Fruit fly (Drosophila melanogaster): Measurements from ENCODE around the gene IFT46.

Gene IFT46

dm6 chr2L:18572428-18573136, 43.3 kb downstream of the IFT46 start:
- no peak for TF ChIP-seq fru (GFP tag; optimal IDR thresholded peaks at IDR 0.05)
- no peak for TF ChIP-seq brk (GFP tag; optimal IDR thresholded peaks at IDR 0.05)
- no peak for TF ChIP-seq Hr78 (GFP tag; optimal IDR thresholded peaks at IDR 0.05)
- TF ChIP-seq ey (GFP tag; optimal IDR thresholded peaks at IDR 0.05) = no peak
- no peak for TF ChIP-seq Mio (GFP tag; optimal IDR thresholded peaks at IDR 0.05)
- TF ChIP-seq lola (GFP tag; optimal IDR thresholded peaks at IDR 0.05) = no peak
- peak; percentile 47 for TF ChIP-seq CrebA (GFP tag; optimal IDR thresholded peaks at IDR 0.05; ENCODE audit: borderline replicate concordance)
- TF ChIP-seq Jra (GFP tag; optimal IDR thresholded peaks at IDR 0.05) = peak; percentile 29
- TF ChIP-seq tai (GFP tag; optimal IDR thresholded peaks at IDR 0.05) = peak; percentile 36
- peak; percentile 14 for TF ChIP-seq Hr83 (GFP tag; optimal IDR thresholded peaks at IDR 0.05; ENCODE audit: poor library complexity, severe bottlenecking)
- TF ChIP-seq dsf (GFP tag; optimal IDR thresholded peaks at IDR 0.05; ENCODE audit: borderline replicate concordance) = no peak
- peak; percentile 83 for TF ChIP-seq woc (GFP tag; optimal IDR thresholded peaks at IDR 0.05)
- TF ChIP-seq sv (GFP tag; optimal IDR thresholded peaks at IDR 0.05) = no peak
- TF ChIP-seq jim (GFP tag; optimal IDR thresholded peaks at IDR 0.05) = peak; percentile 86
- peak; percentile 7 for TF ChIP-seq HLH106 (tag; optimal IDR thresholded peaks at IDR 0.05)
- peak; percentile 63 for TF ChIP-seq psq (GFP tag; optimal IDR thresholded peaks at IDR 0.05)
- TF ChIP-seq Sp1 (GFP tag; optimal IDR thresholded peaks at IDR 0.05) = no peak
- TF ChIP-seq Rel (GFP tag; optimal IDR thresholded peaks at IDR 0.05) = peak; percentile 45
- no peak for TF ChIP-seq Rel (tag; optimal IDR thresholded peaks at IDR 0.05)
- TF ChIP-seq foxo (GFP tag; optimal IDR thresholded peaks at IDR 0.05) = peak in 1 of 2 experiments; percentile 8
- TF ChIP-seq Hnf4 (GFP tag; optimal IDR thresholded peaks at IDR 0.05) = peak; percentile 96
- TF ChIP-seq Myc (optimal IDR thresholded peaks at IDR 0.05) = peak; percentile 85

- TF ChIP-seq psq (GFP tag; optimal IDR thresholded peaks at IDR 0.05) = peak; percentile 92
- no peak for TF ChIP-seq br (GFP tag; optimal IDR thresholded peaks at IDR 0.05)
- TF ChIP-seq CG9705 (GFP tag; optimal IDR thresholded peaks at IDR 0.05) = no peak
- TF ChIP-seq foxo (GFP tag; optimal IDR thresholded peaks at IDR 0.05) = no peak
- no peak for TF ChIP-seq CrebA (GFP tag; optimal IDR thresholded peaks at IDR 0.05; ENCODE audit: borderline replicate concordance)
- peak; percentile 6 for TF ChIP-seq Sp1 (GFP tag; optimal IDR thresholded peaks at IDR 0.05)
- no peak for TF ChIP-seq tai (GFP tag; optimal IDR thresholded peaks at IDR 0.05)
- TF ChIP-seq Hr83 (GFP tag; optimal IDR thresholded peaks at IDR 0.05; ENCODE audit: poor library complexity, severe bottlenecking) = peak; percentile 79
- TF ChIP-seq Dif (GFP tag; optimal IDR thresholded peaks at IDR 0.05; ENCODE audit: partially characterized antibody) = peak; percentile 83
- no peak for TF ChIP-seq Hr78 (GFP tag; optimal IDR thresholded peaks at IDR 0.05)
- no peak for TF ChIP-seq lola (GFP tag; optimal IDR thresholded peaks at IDR 0.05)
- TF ChIP-seq Mio (GFP tag; optimal IDR thresholded peaks at IDR 0.05) = no peak
- TF ChIP-seq OdsH (GFP tag; optimal IDR thresholded peaks at IDR 0.05) = peak; percentile 36
- TF ChIP-seq usp (GFP tag; optimal IDR thresholded peaks at IDR 0.05) = no peak
- no peak for TF ChIP-seq Dfd (GFP tag; optimal IDR thresholded peaks at IDR 0.05)
- peak in 1 of 2 experiments; percentile 47 for TF ChIP-seq dl (GFP tag; optimal IDR thresholded peaks at IDR 0.05; ENCODE audit: insufficient read depth in 1 of 2, partially characterized antibody in 2 of 2)
- TF ChIP-seq CG32264 (GFP tag; optimal IDR thresholded peaks at IDR 0.05) = no peak
- no peak for TF ChIP-seq Rel (GFP tag; optimal IDR thresholded peaks at IDR 0.05)
- peak; percentile 42 for TF ChIP-seq Rel (tag; optimal IDR thresholded peaks at IDR 0.05)
- no peak for TF ChIP-seq Abd-B (GFP tag; optimal IDR thresholded peaks at IDR 0.05)
- TF ChIP-seq sv (GFP tag; optimal IDR thresholded peaks at IDR 0.05) = no peak
- no peak for TF ChIP-seq pan (optimal IDR thresholded peaks at IDR 0.05)
- TF ChIP-seq Vsx2 (GFP tag; optimal IDR thresholded peaks at IDR 0.05; ENCODE audit: partially characterized antibody) = no peak
- TF ChIP-seq Hnf4 (GFP tag; optimal IDR thresholded peaks at IDR 0.05) = peak; percentile 72
- TF ChIP-seq brk (GFP tag; optimal IDR thresholded peaks at IDR 0.05) = no peak
- no peak for TF ChIP-seq GATAd (GFP tag; optimal IDR thresholded peaks at IDR 0.05)
- peak; percentile 49 for TF ChIP-seq jim (GFP tag; optimal IDR thresholded peaks at IDR 0.05)
- no peak for TF ChIP-seq Myc (optimal IDR thresholded peaks at IDR 0.05)
- TF ChIP-seq fru (GFP tag; optimal IDR thresholded peaks at IDR 0.05) = no peak
- no peak for TF ChIP-seq Jra (GFP tag; optimal IDR thresholded peaks at IDR 0.05)
- no peak for TF ChIP-seq dsf (GFP tag; optimal IDR thresholded peaks at IDR 0.05; ENCODE audit: borderline replicate concordance)
- TF ChIP-seq h (GFP tag; optimal IDR thresholded peaks at IDR 0.05) = peak; percentile 29
- TF ChIP-seq HLH106 (tag; optimal IDR thresholded peaks at IDR 0.05) = no peak
- TF ChIP-seq ey (GFP tag; optimal IDR thresholded peaks at IDR 0.05) = no peak
- no peak for TF ChIP-seq sage (GFP tag; optimal IDR thresholded peaks at IDR 0.05)
- TF ChIP-seq rgr (GFP tag; optimal IDR thresholded peaks at IDR 0.05) = peak; percentile 38
- TF ChIP-seq dmrt93B (GFP tag; optimal IDR thresholded peaks at IDR 0.05) = no peak
- no peak for TF ChIP-seq woc (GFP tag; optimal IDR thresholded peaks at IDR 0.05)
- no peak for TF ChIP-seq N (GFP tag; optimal IDR thresholded peaks at IDR 0.05)
These were observed 44.0 kb downstream of the IFT46 start for dm6 chr2L:18571724-18572427.

Data from whole organism, wandering third instar larva.